Fruit fly (Drosophila melanogaster) whole organism, embryonic: ENCODE results near the gene Kap3.

ENCODE experiments used
- CG11456 ChIP-seq: fragments of 200-800 bp; sonication (Bioruptor generic); IDR thresholded peaks from 3 replicates; pipeline ENCODE4 v1.3.6; 2022; ENCODE audit warnings: missing biosample characterization, missing genetic modification characterization
- CG11504 ChIP-seq: fragments of 200-800 bp; sonication (Bioruptor generic); optimal IDR thresholded peaks from 3 replicates; lab custom pipeline; 2019; ENCODE audit warnings: missing biosample characterization, mild to moderate bottlenecking, missing genetic modification characterization, moderate library complexity
- CG12219 ChIP-seq: fragments of 200-800 bp; sonication (Bioruptor generic); optimal IDR thresholded peaks from 3 replicates; lab custom pipeline; 2018; ENCODE audit warnings: missing biosample characterization, mild to moderate bottlenecking, missing genetic modification characterization
- CG16815 ChIP-seq: fragments of 200-800 bp; sonication (Bioruptor generic); optimal IDR thresholded peaks from 3 replicates; lab custom pipeline; 2017; ENCODE audit warnings: missing biosample characterization, mild to moderate bottlenecking, missing genetic modification characterization
- CG1792 ChIP-seq: fragments of 200-800 bp; sonication (Bioruptor generic); optimal IDR thresholded peaks from 2 replicates; lab custom pipeline; 2016; ENCODE audit warnings: missing biosample characterization, missing genetic modification characterization
- CG2116 ChIP-seq: fragments of 200-800 bp; sonication (Bioruptor generic); optimal IDR thresholded peaks from 3 replicates; lab custom pipeline; 2018; ENCODE audit warnings: missing biosample characterization, mild to moderate bottlenecking, missing genetic modification characterization
- CG2712 ChIP-seq: fragments of 200-800 bp; optimal IDR thresholded peaks from 3 replicates; lab custom pipeline; 2019; ENCODE audit warnings: missing biosample characterization, mild to moderate bottlenecking, missing genetic modification characterization, moderate library complexity
- CG6254 ChIP-seq: fragments of 200-800 bp; sonication (Bioruptor generic); optimal IDR thresholded peaks from 3 replicates; lab custom pipeline; 2017; ENCODE audit warnings: mild to moderate bottlenecking, missing biosample characterization, missing genetic modification reagents, missing genetic modification characterization
- CG6683 ChIP-seq: fragments of 200-800 bp; sonication (Bioruptor generic); optimal IDR thresholded peaks from 2 replicates; lab custom pipeline; 2017; ENCODE audit warnings: missing biosample characterization, mild to moderate bottlenecking, missing genetic modification characterization, missing genetic modification reagents
- CG6765 ChIP-seq: fragments of 200-800 bp; sonication (Bioruptor generic); optimal IDR thresholded peaks from 3 replicates; lab custom pipeline; 2017; ENCODE audit warnings: missing biosample characterization, mild to moderate bottlenecking, missing genetic modification characterization
- CG6854 ChIP-seq: fragments of 200-800 bp; sonication (Bioruptor generic); optimal IDR thresholded peaks from 3 replicates; lab custom pipeline; 2017; ENCODE audit warnings: missing biosample characterization, mild to moderate bottlenecking, missing genetic modification characterization
- CG7839 ChIP-seq: fragments of 200-800 bp; sonication (Bioruptor generic); optimal IDR thresholded peaks from 3 replicates; lab custom pipeline; 2018; ENCODE audit warnings: missing biosample characterization, mild to moderate bottlenecking, missing genetic modification characterization, moderate library complexity
- CG8924 ChIP-seq: fragments of 200-800 bp; optimal IDR thresholded peaks from 3 replicates; lab custom pipeline; 2019; ENCODE audit warnings: missing biosample characterization, mild to moderate bottlenecking, missing genetic modification characterization, moderate library complexity
- CG9932 ChIP-seq: fragments of 200-800 bp; sonication (Bioruptor generic); IDR thresholded peaks from 2 replicates; pipeline ENCODE4 v1.3.6; 2022; ENCODE audit warnings: missing biosample characterization, missing genetic modification characterization
- D ChIP-seq, 2 experiments: fragments of 200-800 bp in 1 of 2; fragments of >200 bp in 1 of 2; sonication (Bioruptor generic) in 1 of 2; optimal IDR thresholded peaks; 2 replicates in 1 of 2; 3 replicates in 1 of 2; lab custom pipeline; 2017; ENCODE audit warnings: mild to moderate bottlenecking in 1 of 2, missing biosample characterization in 1 of 2, missing genetic modification characterization in 1 of 2, missing genetic modification reagents in 1 of 2
- Dref ChIP-seq: fragments of 200-800 bp; sonication (Bioruptor generic); IDR thresholded peaks from 2 replicates; pipeline ENCODE4 v1.3.6; 2022; ENCODE audit warnings: missing biosample characterization, missing genetic modification characterization
- E2f2 ChIP-seq: fragments of 200-800 bp; sonication (Bioruptor generic); IDR thresholded peaks from 2 replicates; pipeline ENCODE4 v1.3.6; 2022; ENCODE audit warnings: missing biosample characterization, missing genetic modification characterization
- GATAe ChIP-seq: fragments of 200-800 bp; sonication (Bioruptor generic); conservative IDR thresholded peaks from 2 replicates; pipeline ENCODE4 v1.3.6; 2022; ENCODE audit warnings: missing biosample characterization, missing genetic modification characterization
- H15 ChIP-seq: fragments of 200-800 bp; sonication (Bioruptor generic); IDR thresholded peaks from 3 replicates; pipeline ENCODE4 v1.3.6; 2022; ENCODE audit warnings: missing biosample characterization, missing genetic modification characterization
- H2.0 ChIP-seq: fragments of 200-800 bp; sonication (Bioruptor generic); IDR thresholded peaks from 2 replicates; pipeline ENCODE4 v1.3.6; 2022; ENCODE audit warnings: missing biosample characterization, missing genetic modification characterization
- Hand ChIP-seq: fragments of 200-800 bp; sonication (Bioruptor generic); optimal IDR thresholded peaks from 2 replicates; lab custom pipeline; 2017; ENCODE audit warnings: mild to moderate bottlenecking, missing biosample characterization, missing genetic modification reagents, missing genetic modification characterization
- Lim3 ChIP-seq: fragments of 200-800 bp; sonication (Bioruptor generic); IDR thresholded peaks from 2 replicates; pipeline ENCODE4 v1.3.6; 2022; ENCODE audit warnings: missing biosample characterization, missing genetic modification characterization
- MESR4 ChIP-seq: fragments of 200-800 bp; sonication (Bioruptor generic); optimal IDR thresholded peaks from 2 replicates; lab custom pipeline; 2018; ENCODE audit warnings: missing biosample characterization, mild to moderate bottlenecking, missing genetic modification characterization, moderate library complexity
- Ptx1 ChIP-seq: fragments of 200-800 bp; sonication (Bioruptor generic); IDR thresholded peaks from 2 replicates; pipeline ENCODE4 v1.3.6; 2022; ENCODE audit warnings: missing biosample characterization, missing genetic modification characterization
- Scr ChIP-seq: fragments of 200-800 bp; sonication (Bioruptor generic); IDR thresholded peaks from 2 replicates; pipeline ENCODE4 v1.3.6; 2022; ENCODE audit warnings: missing biosample characterization, missing genetic modification characterization; ENCODE audit not compliant: partially characterized antibody
- Six4 ChIP-seq: fragments of 200-800 bp; sonication (Bioruptor generic); optimal IDR thresholded peaks from 2 replicates; lab custom pipeline; 2016; ENCODE audit warnings: missing biosample characterization, missing genetic modification characterization
- Sox102F ChIP-seq: fragments of 200-800 bp; sonication (Bioruptor generic); optimal IDR thresholded peaks from 2 replicates; lab custom pipeline; 2018; ENCODE audit warnings: missing biosample characterization, mild to moderate bottlenecking, missing genetic modification characterization, moderate library complexity
- Xrp1 ChIP-seq: fragments of 200-800 bp; sonication (Bioruptor generic); IDR thresholded peaks from 2 replicates; pipeline ENCODE4 v1.3.6; 2022; ENCODE audit warnings: missing biosample characterization, missing genetic modification characterization
- ara ChIP-seq: fragments of 200-800 bp; sonication (Bioruptor generic); IDR thresholded peaks from 2 replicates; pipeline ENCODE4 v1.3.6; 2022; ENCODE audit warnings: missing biosample characterization, missing genetic modification characterization
- bbx ChIP-seq: fragments of 200-800 bp; sonication (Bioruptor generic); IDR thresholded peaks from 2 replicates; pipeline ENCODE4 v1.3.6; 2022; ENCODE audit warnings: missing biosample characterization, missing genetic modification characterization; ENCODE audit not compliant: partially characterized antibody
- esg ChIP-seq: fragments of 200-800 bp; sonication (Bioruptor generic); conservative IDR thresholded peaks from 2 replicates; pipeline ENCODE4 v1.3.6; 2022; ENCODE audit warnings: missing biosample characterization, missing genetic modification characterization
- gce ChIP-seq: fragments of 200-800 bp; sonication (Bioruptor generic); IDR thresholded peaks from 3 replicates; pipeline ENCODE4 v1.3.6; 2022; ENCODE audit warnings: missing biosample characterization, missing genetic modification characterization
- ham ChIP-seq: fragments of 200-800 bp; sonication (Bioruptor generic); IDR thresholded peaks from 2 replicates; pipeline ENCODE4 v1.3.6; 2022; ENCODE audit warnings: missing biosample characterization, missing genetic modification characterization
- her ChIP-seq: fragments of 200-800 bp; sonication (Bioruptor generic); optimal IDR thresholded peaks from 2 replicates; lab custom pipeline; 2016; ENCODE audit warnings: missing biosample characterization, missing genetic modification characterization
- ind ChIP-seq: fragments of 200-800 bp; sonication (Bioruptor generic); optimal IDR thresholded peaks from 3 replicates; lab custom pipeline; 2016; ENCODE audit warnings: missing biosample characterization, missing genetic modification characterization
- jumu ChIP-seq: fragments of 200-800 bp; sonication (Bioruptor generic); optimal IDR thresholded peaks from 3 replicates; lab custom pipeline; 2016; ENCODE audit warnings: missing biosample characterization, missing genetic modification characterization
- kay ChIP-seq: fragments of 200-800 bp; sonication (Bioruptor generic); optimal IDR thresholded peaks from 2 replicates; lab custom pipeline; 2016; ENCODE audit warnings: missing biosample characterization, missing genetic modification characterization
- lmd ChIP-seq: fragments of 200-800 bp; sonication (Bioruptor generic); IDR thresholded peaks from 2 replicates; pipeline ENCODE4 v1.3.6; 2022; ENCODE audit warnings: missing biosample characterization, missing genetic modification characterization
- pita ChIP-seq: fragments of 200-800 bp; sonication (Bioruptor generic); optimal IDR thresholded peaks from 2 replicates; lab custom pipeline; 2017; ENCODE audit warnings: missing biosample characterization, mild to moderate bottlenecking, missing genetic modification characterization
- prd ChIP-seq, 3 experiments: fragments of >200 bp in 2 of 3; fragments of 200-800 bp in 1 of 3; sonication (Bioruptor generic) in 1 of 3; optimal IDR thresholded peaks in 2 of 3; IDR thresholded peaks in 1 of 3; 2 replicates in 2 of 3; 3 replicates in 1 of 3; pipeline versions ENCODE4 v1.3.6 to Lab custom; 2017 to 2022; ENCODE audit warnings: missing biosample characterization in 1 of 3, missing genetic modification characterization in 1 of 3
- pum ChIP-seq: fragments of 200-800 bp; sonication (Bioruptor generic); optimal IDR thresholded peaks from 2 replicates; lab custom pipeline; 2016; ENCODE audit warnings: missing biosample characterization, missing genetic modification characterization
- run ChIP-seq: fragments of 200-800 bp; sonication (Bioruptor generic); optimal IDR thresholded peaks from 3 replicates; lab custom pipeline; 2018; ENCODE audit warnings: missing biosample characterization, mild to moderate bottlenecking, missing genetic modification characterization
- slou ChIP-seq: fragments of 200-800 bp; sonication (Bioruptor generic); optimal IDR thresholded peaks from 3 replicates; lab custom pipeline; 2016; ENCODE audit warnings: missing biosample characterization, missing genetic modification characterization
- slp2 ChIP-seq: fragments of 200-800 bp; sonication (Bioruptor generic); optimal IDR thresholded peaks from 2 replicates; lab custom pipeline; 2016; ENCODE audit warnings: missing biosample characterization, missing genetic modification characterization
- tgo ChIP-seq: fragments of 200-800 bp; sonication (Bioruptor generic); IDR thresholded peaks from 3 replicates; pipeline ENCODE4 v1.3.6; 2022; ENCODE audit warnings: missing biosample characterization, missing genetic modification characterization
- tio ChIP-seq: fragments of 200-800 bp; sonication (Bioruptor generic); optimal IDR thresholded peaks from 2 replicates; lab custom pipeline; 2017; ENCODE audit warnings: missing biosample characterization, missing genetic modification characterization, inconsistent platforms
- tx ChIP-seq: fragments of 200-800 bp; sonication (Bioruptor generic); optimal IDR thresholded peaks from 2 replicates; lab custom pipeline; 2016; ENCODE audit warnings: missing biosample characterization, missing genetic modification characterization
- zen ChIP-seq: fragments of 200-800 bp; sonication (Bioruptor generic); optimal IDR thresholded peaks from 3 replicates; lab custom pipeline; 2018; ENCODE audit warnings: missing biosample characterization, mild to moderate bottlenecking, missing genetic modification characterization, moderate library complexity

Gene Kap3

dm6 chrX:11338973-11339867, 664 bp downstream of the Kap3 start (continued):
- TF ChIP-seq Ptx1 (GFP tag; lab: Robert Waterston, UW) = peak; percentile 46; the same call in 1 of the 2 replicates
- TF ChIP-seq ham (GFP tag; lab: Robert Waterston, UW) = no peak
- peak; percentile 18 for TF ChIP-seq Sox102F (GFP tag; lab: Kevin White, UChicago)
- TF ChIP-seq tio = peak; percentile 4
- no peak for TF ChIP-seq prd (optimal IDR thresholded peaks at IDR 0.05; lab: Kevin White, UChicago)
- 0 out of 3 replicates have a peak, but pooled peaks have one; percentile 20 for TF ChIP-seq prd (GFP tag; IDR thresholded peaks at IDR 0.05; lab: Robert Waterston, UW)
- peak; percentile 53 for TF ChIP-seq ind (GFP tag; lab: Kevin White, UChicago)
- peak; percentile 35; the same call in 1 of the 2 replicates for TF ChIP-seq lmd (GFP tag; lab: Robert Waterston, UW)
- 0 out of 3 replicates have a peak, but pooled peaks have one; percentile 54 for TF ChIP-seq CG11456
- TF ChIP-seq zen (tag; lab: Kevin White, UChicago) = peak; percentile 41
- TF ChIP-seq Dref (GFP tag; lab: Robert Waterston, UW) = peak; percentile 87
- TF ChIP-seq CG12219 (GFP tag; lab: Kevin White, UChicago) = no peak
- no peak for TF ChIP-seq CG6254 (GFP tag; lab: Kevin White, UChicago)
- TF ChIP-seq CG6683 (GFP tag; lab: Kevin White, UChicago) = no peak
- no peak for TF ChIP-seq CG16815 (GFP tag; lab: Kevin White, UChicago)
- TF ChIP-seq CG11504 = peak; percentile 48
- TF ChIP-seq Xrp1 (GFP tag; lab: Robert Waterston, UW) = no peak
- TF ChIP-seq CG9932 (GFP tag; lab: Robert Waterston, UW) = peak; percentile 78
- peak; percentile 53 for TF ChIP-seq MESR4
- TF ChIP-seq Lim3 (GFP tag; lab: Robert Waterston, UW) = no peak
- TF ChIP-seq CG1792 = peak; percentile 2
- TF ChIP-seq jumu (GFP tag; lab: Kevin White, UChicago) = peak; percentile 69
- TF ChIP-seq CG2712 (tag; lab: Kevin White, UChicago) = peak; percentile 25
- no peak for TF ChIP-seq Hand (GFP tag; lab: Kevin White, UChicago)
- TF ChIP-seq esg (GFP tag; lab: Robert Waterston, UW) = peak; percentile 27; the same call in 1 of the 2 replicates
- TF ChIP-seq slou (GFP tag; lab: Kevin White, UChicago) = no peak
- TF ChIP-seq Scr (GFP tag; lab: Robert Waterston, UW) = peak; percentile 91
- no peak for TF ChIP-seq H15 (GFP tag; lab: Robert Waterston, UW)
- no peak for TF ChIP-seq GATAe
- no peak for TF ChIP-seq pita (GFP tag; lab: Kevin White, UChicago)
- TF ChIP-seq E2f2 (GFP tag; lab: Robert Waterston, UW) = peak; percentile 74
- TF ChIP-seq CG6854 (GFP tag; lab: Kevin White, UChicago) = no peak
- TF ChIP-seq D (optimal IDR thresholded peaks at IDR 0.05; lab: Kevin White, UChicago) = peak; percentile 38
- peak; percentile 26 for TF ChIP-seq D (GFP tag; optimal IDR thresholded peaks at IDR 0.05; lab: Kevin White, UChicago)
- peak; percentile 87 for TF ChIP-seq bbx (GFP tag; lab: Robert Waterston, UW)
- TF ChIP-seq kay (GFP tag; lab: Kevin White, UChicago) = no peak
- TF ChIP-seq CG7839 (tag; lab: Kevin White, UChicago) = peak; percentile 23
- TF ChIP-seq slp2 = peak; percentile 31
- TF ChIP-seq CG6765 = no peak
- TF ChIP-seq run = no peak
- TF ChIP-seq H2.0 (GFP tag; lab: Robert Waterston, UW) = no peak
- peak; percentile 58 for TF ChIP-seq her (GFP tag; lab: Kevin White, UChicago)
- TF ChIP-seq Six4 (GFP tag; lab: Kevin White, UChicago) = peak; percentile 3
- peak; percentile 48 for TF ChIP-seq tx
- TF ChIP-seq ara (GFP tag; lab: Robert Waterston, UW) = no peak
- TF ChIP-seq CG8924 (tag; lab: Kevin White, UChicago) = peak; percentile 81
- peak; percentile 41 for TF ChIP-seq pum
- TF ChIP-seq CG2116 (GFP tag; lab: Kevin White, UChicago) = peak; percentile 77
- TF ChIP-seq gce = no peak
- TF ChIP-seq tgo = no peak
